Fruit fly (Drosophila melanogaster) whole organism, embryonic: ENCODE data around the gene mts.

Experiments used
- Antp ChIP-seq: fragments of 200-800 bp; sonication (Bioruptor generic); optimal IDR thresholded peaks from 3 replicates; lab custom pipeline; 2016; ENCODE audit warnings: missing biosample characterization, missing genetic modification characterization
- Blimp-1 ChIP-seq: fragments of 200-800 bp; sonication (Bioruptor generic); optimal IDR thresholded peaks from 3 replicates; lab custom pipeline; 2018; ENCODE audit warnings: missing biosample characterization, missing genetic modification characterization, mild to moderate bottlenecking, moderate library complexity, missing genetic modification reagents
- CG10147 ChIP-seq: fragments of 200-800 bp; sonication (Bioruptor generic); optimal IDR thresholded peaks from 2 replicates; lab custom pipeline; 2019; ENCODE audit warnings: missing biosample characterization, mild to moderate bottlenecking, missing genetic modification characterization, moderate library complexity
- CG13424 ChIP-seq: fragments of 200-800 bp; sonication (Bioruptor generic); optimal IDR thresholded peaks from 2 replicates; lab custom pipeline; 2019; ENCODE audit warnings: missing biosample characterization, mild to moderate bottlenecking, missing genetic modification characterization, moderate library complexity
- CG14050 ChIP-seq: fragments of 200-800 bp; sonication (Bioruptor generic); IDR thresholded peaks from 3 replicates; pipeline ENCODE4 v1.3.6; 2022; ENCODE audit warnings: missing biosample characterization, missing genetic modification characterization
- CG14710 ChIP-seq: fragments of 200-800 bp; sonication (Bioruptor generic); optimal IDR thresholded peaks from 3 replicates; lab custom pipeline; 2019; ENCODE audit warnings: missing biosample characterization, mild to moderate bottlenecking, missing genetic modification characterization, moderate library complexity
- CG16779 ChIP-seq: fragments of 200-800 bp; sonication (Bioruptor generic); IDR thresholded peaks from 2 replicates; pipeline ENCODE4 v1.3.6; 2022; ENCODE audit warnings: missing biosample characterization, missing genetic modification characterization
- CG16813 ChIP-seq: fragments of 200-800 bp; sonication (Bioruptor generic); IDR thresholded peaks from 3 replicates; pipeline ENCODE4 v1.3.6; 2022; ENCODE audit warnings: missing biosample characterization, missing genetic modification characterization; ENCODE audit not compliant: partially characterized antibody
- CG18764 ChIP-seq: fragments of 200-800 bp; sonication (Bioruptor generic); optimal IDR thresholded peaks from 3 replicates; lab custom pipeline; 2016; ENCODE audit warnings: missing biosample characterization, missing genetic modification characterization
- CG30403 ChIP-seq: fragments of 200-800 bp; sonication (Bioruptor generic); optimal IDR thresholded peaks from 3 replicates; lab custom pipeline; 2016; ENCODE audit warnings: missing biosample characterization, missing genetic modification characterization
- CG31224 ChIP-seq: fragments of 200-800 bp; sonication (Bioruptor generic); IDR thresholded peaks from 2 replicates; pipeline ENCODE4 v1.3.6; 2022; ENCODE audit warnings: missing biosample characterization, missing genetic modification characterization
- CG34422 ChIP-seq: fragments of 200-800 bp; sonication (Bioruptor generic); IDR thresholded peaks from 3 replicates; pipeline ENCODE4 v1.3.6; 2022; ENCODE audit warnings: missing biosample characterization, missing genetic modification characterization
- CG5180 ChIP-seq: fragments of 200-800 bp; sonication (Bioruptor generic); optimal IDR thresholded peaks from 3 replicates; lab custom pipeline; 2017; ENCODE audit warnings: missing biosample characterization, missing genetic modification characterization, mild to moderate bottlenecking, moderate library complexity, missing genetic modification reagents
- CG6854 ChIP-seq: fragments of 200-800 bp; sonication (Bioruptor generic); optimal IDR thresholded peaks from 3 replicates; lab custom pipeline; 2017; ENCODE audit warnings: missing biosample characterization, mild to moderate bottlenecking, missing genetic modification characterization
- CG8290 ChIP-seq, 3 experiments: fragments of 200-800 bp; sonication (Bioruptor generic); optimal IDR thresholded peaks; 2 replicates each; lab custom pipeline; 2016 to 2019; ENCODE audit warnings: missing biosample characterization in 3 of 3, missing genetic modification characterization in 3 of 3, mild to moderate bottlenecking in 2 of 3, moderate library complexity in 1 of 3
- CG8359 ChIP-seq: fragments of 200-800 bp; sonication (Bioruptor generic); optimal IDR thresholded peaks from 2 replicates; lab custom pipeline; 2017; ENCODE audit warnings: missing biosample characterization, mild to moderate bottlenecking, missing genetic modification characterization, borderline replicate concordance
- CG9437 ChIP-seq: fragments of 200-800 bp; sonication (Bioruptor generic); optimal IDR thresholded peaks from 2 replicates; lab custom pipeline; 2018; ENCODE audit warnings: missing biosample characterization, mild to moderate bottlenecking, missing genetic modification characterization
- CHES-1-like ChIP-seq: fragments of 200-800 bp; sonication (Bioruptor generic); optimal IDR thresholded peaks from 2 replicates; lab custom pipeline; 2016; ENCODE audit warnings: missing biosample characterization, missing genetic modification characterization
- Chrac-16 ChIP-seq: fragments of 200-800 bp; sonication (Bioruptor generic); optimal IDR thresholded peaks from 3 replicates; lab custom pipeline; 2016; ENCODE audit warnings: missing biosample characterization, missing genetic modification characterization
- Dbx ChIP-seq: fragments of 200-800 bp; sonication (Bioruptor generic); IDR thresholded peaks from 3 replicates; pipeline ENCODE4 v1.3.6; 2022; ENCODE audit warnings: missing biosample characterization, missing genetic modification characterization
- Doc2 ChIP-seq: fragments of 200-800 bp; sonication (Bioruptor generic); IDR thresholded peaks from 2 replicates; pipeline ENCODE4 v1.3.6; 2022; ENCODE audit warnings: missing biosample characterization, missing genetic modification characterization
- E2f1 ChIP-seq: fragments of 200-800 bp; sonication (Bioruptor generic); IDR thresholded peaks from 2 replicates; pipeline ENCODE4 v1.3.6; 2022; ENCODE audit warnings: missing biosample characterization, missing genetic modification characterization
- E2f2 ChIP-seq: fragments of 200-800 bp; sonication (Bioruptor generic); IDR thresholded peaks from 2 replicates; pipeline ENCODE4 v1.3.6; 2022; ENCODE audit warnings: missing biosample characterization, missing genetic modification characterization
- Ets97D ChIP-seq: fragments of 200-800 bp; sonication (Bioruptor generic); optimal IDR thresholded peaks from 3 replicates; lab custom pipeline; 2016; ENCODE audit warnings: missing biosample characterization, missing genetic modification characterization
- HLH4C ChIP-seq: fragments of 200-800 bp; sonication (Bioruptor generic); IDR thresholded peaks from 3 replicates; pipeline ENCODE4 v1.3.6; 2022; ENCODE audit warnings: missing biosample characterization, missing genetic modification characterization; ENCODE audit not compliant: partially characterized antibody
- HmgZ ChIP-seq: fragments of 200-800 bp; sonication (Bioruptor generic); optimal IDR thresholded peaks from 2 replicates; lab custom pipeline; 2018; ENCODE audit warnings: missing biosample characterization, mild to moderate bottlenecking, missing genetic modification characterization
- Hr39 ChIP-seq: fragments of >200 bp; optimal IDR thresholded peaks from 2 replicates; lab custom pipeline; 2017
- Hr78 ChIP-seq, 2 experiments: fragments of 200-800 bp in 1 of 2; fragments of >200 bp in 1 of 2; sonication (Bioruptor generic) in 1 of 2; optimal IDR thresholded peaks; 2 replicates each; lab custom pipeline; 2017 to 2019; ENCODE audit warnings: missing biosample characterization in 2 of 2, missing genetic modification characterization in 2 of 2, mild to moderate bottlenecking in 1 of 2, moderate library complexity in 1 of 2
- Jarid2 ChIP-seq: fragments of 200-800 bp; sonication (Bioruptor generic); optimal IDR thresholded peaks from 3 replicates; lab custom pipeline; 2017; ENCODE audit warnings: mild to moderate bottlenecking, missing biosample characterization, missing genetic modification reagents, missing genetic modification characterization
- Ravus ChIP-seq: fragments of 200-800 bp; sonication (Bioruptor generic); IDR thresholded peaks from 2 replicates; pipeline ENCODE4 v1.3.6; 2022; ENCODE audit warnings: missing biosample characterization, missing genetic modification characterization
- Sin3A ChIP-seq: fragments of >200 bp; optimal IDR thresholded peaks from 2 replicates; lab custom pipeline; 2018
- Taf1 ChIP-seq: fragments of 200-800 bp; sonication (Bioruptor generic); IDR thresholded peaks from 2 replicates; pipeline ENCODE4 v1.3.6; 2022; ENCODE audit warnings: missing biosample characterization, missing genetic modification characterization
- Vsx1 ChIP-seq: fragments of 200-800 bp; sonication (Bioruptor generic); optimal IDR thresholded peaks from 2 replicates; lab custom pipeline; 2017; ENCODE audit warnings: missing biosample characterization, mild to moderate bottlenecking, missing genetic modification characterization, missing genetic modification reagents
- ac ChIP-seq: fragments of 200-800 bp; sonication (Bioruptor generic); optimal IDR thresholded peaks from 3 replicates; lab custom pipeline; 2017; ENCODE audit warnings: missing biosample characterization, mild to moderate bottlenecking, missing genetic modification characterization
- bbx ChIP-seq: fragments of 200-800 bp; sonication (Bioruptor generic); IDR thresholded peaks from 2 replicates; pipeline ENCODE4 v1.3.6; 2022; ENCODE audit warnings: missing biosample characterization, missing genetic modification characterization; ENCODE audit not compliant: partially characterized antibody
- crp ChIP-seq, 2 experiments: fragments of 200-800 bp; sonication (Bioruptor generic); optimal IDR thresholded peaks; 2 replicates in 1 of 2; 3 replicates in 1 of 2; lab custom pipeline; 2017; ENCODE audit warnings: missing biosample characterization in 2 of 2, missing genetic modification characterization in 2 of 2, mild to moderate bottlenecking in 1 of 2, moderate library complexity in 1 of 2
- esg ChIP-seq: fragments of 200-800 bp; sonication (Bioruptor generic); conservative IDR thresholded peaks from 2 replicates; pipeline ENCODE4 v1.3.6; 2022; ENCODE audit warnings: missing biosample characterization, missing genetic modification characterization
- fru ChIP-seq: fragments of >200 bp; optimal IDR thresholded peaks from 2 replicates; lab custom pipeline; 2017
- gsb-n ChIP-seq: fragments of 200-800 bp; sonication (Bioruptor generic); optimal IDR thresholded peaks from 3 replicates; lab custom pipeline; 2018; ENCODE audit warnings: missing biosample characterization, mild to moderate bottlenecking, missing genetic modification characterization
- ham ChIP-seq: fragments of 200-800 bp; sonication (Bioruptor generic); IDR thresholded peaks from 2 replicates; pipeline ENCODE4 v1.3.6; 2022; ENCODE audit warnings: missing biosample characterization, missing genetic modification characterization
- lola ChIP-seq, 3 experiments: fragments of >200 bp in 2 of 3; fragments of 200-800 bp in 1 of 3; sonication (Bioruptor generic) in 1 of 3; optimal IDR thresholded peaks; 2 replicates each; lab custom pipeline; 2017 to 2019; ENCODE audit warnings: missing biosample characterization in 3 of 3, missing genetic modification characterization in 3 of 3, mild to moderate bottlenecking in 1 of 3, moderate library complexity in 1 of 3
- mld ChIP-seq: fragments of 200-800 bp; sonication (Bioruptor generic); IDR thresholded peaks from 3 replicates; pipeline ENCODE4 v1.3.6; 2022; ENCODE audit warnings: missing biosample characterization, missing genetic modification characterization; ENCODE audit not compliant: partially characterized antibody
- nmo ChIP-seq: fragments of 200-800 bp; sonication (Bioruptor generic); optimal IDR thresholded peaks from 2 replicates; lab custom pipeline; 2018; ENCODE audit warnings: missing biosample characterization, mild to moderate bottlenecking, missing genetic modification characterization, moderate library complexity
- salm ChIP-seq: fragments of 200-800 bp; sonication (Bioruptor generic); optimal IDR thresholded peaks from 2 replicates; lab custom pipeline; 2018; ENCODE audit warnings: missing biosample characterization, mild to moderate bottlenecking, missing genetic modification characterization
- sqz ChIP-seq: fragments of 200-800 bp; sonication (Bioruptor generic); optimal IDR thresholded peaks from 3 replicates; lab custom pipeline; 2018; ENCODE audit warnings: missing biosample characterization, mild to moderate bottlenecking, missing genetic modification characterization
- ssp ChIP-seq: fragments of 200-800 bp; sonication (Bioruptor generic); IDR thresholded peaks from 2 replicates; pipeline ENCODE4 v1.3.6; 2022; ENCODE audit warnings: missing biosample characterization, missing genetic modification characterization
- stc ChIP-seq: fragments of 200-800 bp; sonication (Bioruptor generic); IDR thresholded peaks from 2 replicates; pipeline ENCODE4 v1.3.6; 2022; ENCODE audit warnings: missing biosample characterization, missing genetic modification characterization
- tup ChIP-seq: fragments of 200-800 bp; sonication (Bioruptor generic); optimal IDR thresholded peaks from 2 replicates; lab custom pipeline; 2016; ENCODE audit warnings: missing biosample characterization, mild to moderate bottlenecking, missing genetic modification characterization, moderate library complexity
- wor ChIP-seq: fragments of 200-800 bp; sonication (Bioruptor generic); IDR thresholded peaks from 2 replicates; pipeline ENCODE4 v1.3.6; 2022; ENCODE audit warnings: missing biosample characterization, missing genetic modification characterization

The mts gene

dm6 chr2L:7808886-7809698, 18.4 kb upstream of the mts start (continued):
- peak; percentile 40; the same call in 1 of the 2 replicates for TF ChIP-seq E2f1
- no peak for TF ChIP-seq Jarid2
- no peak for TF ChIP-seq CG6854 (GFP tag; lab: Kevin White, UChicago)
- TF ChIP-seq ssp (GFP tag; lab: Robert Waterston, UW) = no peak
- no peak for TF ChIP-seq CHES-1-like (GFP tag; lab: Kevin White, UChicago)
- TF ChIP-seq CG5180 (GFP tag; lab: Kevin White, UChicago) = no peak
- no peak for TF ChIP-seq Ravus (GFP tag; lab: Robert Waterston, UW)
- no peak for TF ChIP-seq CG16779 (GFP tag; lab: Robert Waterston, UW)
- no peak for TF ChIP-seq CG8290 (GFP tag; optimal IDR thresholded peaks at IDR 0.05; lab: Kevin White, UChicago)
- TF ChIP-seq CG8290 (tag; optimal IDR thresholded peaks at IDR 0.05; lab: Kevin White, UChicago) = peak in 1 of 2 experiments; percentile 27
- peak; percentile 9; the same call in 1 of the 2 replicates for TF ChIP-seq stc (GFP tag; lab: Robert Waterston, UW)
- TF ChIP-seq crp (GFP tag; optimal IDR thresholded peaks at IDR 0.05; lab: Kevin White, UChicago) = no peak
- no peak for TF ChIP-seq CG16813
- TF ChIP-seq E2f2 (GFP tag; lab: Robert Waterston, UW) = peak; percentile 22; the same call in 1 of the 2 replicates
- no peak for TF ChIP-seq CG34422 (GFP tag; lab: Robert Waterston, UW)
- TF ChIP-seq Antp = no peak
- no peak for TF ChIP-seq CG30403 (GFP tag; lab: Kevin White, UChicago)
- no peak for TF ChIP-seq wor (GFP tag; lab: Robert Waterston, UW)
- no peak for TF ChIP-seq Ets97D
- no peak for TF ChIP-seq mld
- TF ChIP-seq tup (GFP tag; lab: Kevin White, UChicago) = no peak
- TF ChIP-seq fru (lab: Kevin White, UChicago) = no peak
- TF ChIP-seq bbx = no peak
- TF ChIP-seq Hr78 (GFP tag; optimal IDR thresholded peaks at IDR 0.05; lab: Kevin White, UChicago) = no peak
- TF ChIP-seq Sin3A = no peak
- no peak for TF ChIP-seq CG31224 (GFP tag; lab: Robert Waterston, UW)
- no peak for TF ChIP-seq esg (GFP tag; lab: Robert Waterston, UW)
- no peak for TF ChIP-seq Taf1 (GFP tag; lab: Robert Waterston, UW)
- TF ChIP-seq Dbx (GFP tag; lab: Robert Waterston, UW) = no peak
- TF ChIP-seq Hr39 (lab: Kevin White, UChicago) = no peak
- TF ChIP-seq CG10147 (GFP tag; lab: Kevin White, UChicago) = no peak
- no peak for TF ChIP-seq HLH4C (GFP tag; lab: Robert Waterston, UW)
- peak; percentile 94 for TF ChIP-seq sqz
- TF ChIP-seq ham (GFP tag; lab: Robert Waterston, UW) = no peak
- no peak for TF ChIP-seq CG8359 (GFP tag; lab: Kevin White, UChicago)
- TF ChIP-seq gsb-n (tag; lab: Kevin White, UChicago) = no peak
- TF ChIP-seq CG14710 (tag; lab: Kevin White, UChicago) = no peak
- TF ChIP-seq Doc2 = no peak
- TF ChIP-seq CG13424 (tag; lab: Kevin White, UChicago) = no peak
- no peak for TF ChIP-seq HmgZ (tag; lab: Kevin White, UChicago)
- no peak for TF ChIP-seq lola (GFP tag; optimal IDR thresholded peaks at IDR 0.05; lab: Kevin White, UChicago)
- no peak for TF ChIP-seq ac (GFP tag; lab: Kevin White, UChicago)
- TF ChIP-seq Vsx1 = no peak
- no peak for TF ChIP-seq nmo (GFP tag; lab: Kevin White, UChicago)
- no peak for TF ChIP-seq salm
- no peak for TF ChIP-seq Blimp-1 (GFP tag; lab: Kevin White, UChicago)
- TF ChIP-seq CG14050 (GFP tag; lab: Robert Waterston, UW) = no peak
- no peak for TF ChIP-seq Chrac-16 (GFP tag; lab: Kevin White, UChicago)
- TF ChIP-seq CG18764 (GFP tag; lab: Kevin White, UChicago) = no peak
- no peak for TF ChIP-seq CG9437 (GFP tag; lab: Kevin White, UChicago)
